Worm (Caenorhabditis elegans): Measurements from ENCODE around the gene math-10.

DNA sequence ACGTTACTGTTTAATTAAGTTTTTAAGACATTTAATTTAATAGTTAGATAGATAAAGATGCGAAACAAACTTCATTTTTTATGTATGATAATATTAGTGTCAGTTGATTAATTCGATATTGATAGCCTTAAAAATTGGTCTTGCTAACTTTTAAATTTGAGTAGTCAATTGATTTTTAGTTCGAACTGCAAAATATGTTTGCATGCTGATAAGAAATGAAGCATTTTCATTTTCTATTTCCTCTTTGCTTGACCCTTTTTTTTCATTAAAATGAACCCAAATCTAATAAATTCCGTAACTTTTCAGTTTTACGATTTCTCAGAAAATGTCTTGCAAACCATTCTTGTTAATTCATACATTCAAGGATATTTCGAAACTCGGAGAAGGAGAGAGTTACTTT lies 33.8 kb downstream of the math-10 start, which contains the start of gene math-22:
- no peak for TF ChIP-seq fkh-4 (tag; optimal IDR thresholded peaks at IDR 0.05; ENCODE audit: borderline replicate concordance)
- TF ChIP-seq hlh-4 (tag; optimal IDR thresholded peaks at IDR 0.05): no peak
- TF ChIP-seq fkh-10 (GFP tag; optimal IDR thresholded peaks at IDR 0.05): no peak
- no peak for TF ChIP-seq ama-1 (optimal IDR thresholded peaks at IDR 0.05)

Data from whole organism, L1 larva.